Worm (Caenorhabditis elegans) whole organism, L2 larva: ENCODE results near the gene W06G6.20.

Experiments
- R02D3.7 ChIP-seq: fragments of 150-350 bp; optimal IDR thresholded peaks from 2 replicates; lab custom pipeline; 2014; ENCODE audit warnings: missing biosample characterization, missing genetic modification characterization
- ZK546.5 ChIP-seq: sonication (generic microtip); optimal IDR thresholded peaks from 2 replicates; lab custom pipeline; 2017; ENCODE audit warnings: missing biosample characterization, missing genetic modification characterization
- alr-1 ChIP-seq: fragments of 150-350 bp; optimal IDR thresholded peaks from 2 replicates; lab custom pipeline; 2014; ENCODE audit warnings: missing biosample characterization, missing genetic modification characterization
- aly-2 ChIP-seq: fragments of 150-350 bp; optimal IDR thresholded peaks from 2 replicates; lab custom pipeline; 2014; ENCODE audit warnings: missing biosample characterization, missing genetic modification characterization
- ama-1 ChIP-seq: fragments of 150-350 bp; optimal IDR thresholded peaks from 2 replicates; lab custom pipeline; 2018; ENCODE audit warnings: inconsistent platforms
- ceh-82 ChIP-seq: fragments of 150-350 bp; optimal IDR thresholded peaks from 2 replicates; lab custom pipeline; 2014; ENCODE audit warnings: missing biosample characterization, missing genetic modification characterization
- crh-2 ChIP-seq: sonication (generic microtip); optimal IDR thresholded peaks from 2 replicates; lab custom pipeline; 2017; ENCODE audit warnings: missing biosample characterization, missing genetic modification characterization
- dmd-4 ChIP-seq: sonication (generic microtip); optimal IDR thresholded peaks from 2 replicates; lab custom pipeline; 2017; ENCODE audit warnings: missing biosample characterization, missing genetic modification characterization
- elt-3 ChIP-seq: sonication (generic microtip); optimal IDR thresholded peaks from 2 replicates; lab custom pipeline; 2017; ENCODE audit warnings: missing biosample characterization, missing genetic modification characterization
- fos-1 ChIP-seq: fragments of 150-350 bp; optimal IDR thresholded peaks from 2 replicates; lab custom pipeline; 2014; ENCODE audit warnings: missing biosample characterization, missing genetic modification characterization
- gmeb-1 ChIP-seq: fragments of 150-350 bp; optimal IDR thresholded peaks from 2 replicates; lab custom pipeline; 2014; ENCODE audit warnings: missing biosample characterization, missing genetic modification characterization
- lin-11 ChIP-seq: fragments of 150-350 bp; sonication (generic microtip); optimal IDR thresholded peaks from 2 replicates; lab custom pipeline; 2014; ENCODE audit warnings: missing biosample characterization, missing genetic modification characterization, inconsistent platforms, mixed read lengths
- lin-13 ChIP-seq: fragments of 150-350 bp; optimal IDR thresholded peaks from 2 replicates; lab custom pipeline; 2014; ENCODE audit warnings: missing biosample characterization, missing genetic modification reagents, missing genetic modification characterization
- lin-39 ChIP-seq: fragments of 150-350 bp; optimal IDR thresholded peaks from 2 replicates; lab custom pipeline; 2014; ENCODE audit warnings: missing biosample characterization, missing genetic modification reagents, missing genetic modification characterization
- lsy-2 ChIP-seq, 2 experiments: fragments of 150-350 bp in 1 of 2; sonication (generic microtip) in 1 of 2; optimal IDR thresholded peaks; 2 replicates each; lab custom pipeline; 2014 to 2017; ENCODE audit warnings: missing biosample characterization in 2 of 2, missing genetic modification characterization in 2 of 2
- mab-5 ChIP-seq: fragments of 150-350 bp; optimal IDR thresholded peaks from 2 replicates; lab custom pipeline; 2014; ENCODE audit warnings: missing biosample characterization, missing genetic modification characterization
- mbf-1 ChIP-seq: sonication (generic microtip); optimal IDR thresholded peaks from 2 replicates; lab custom pipeline; 2017; ENCODE audit warnings: missing biosample characterization, missing genetic modification characterization
- nhr-10 ChIP-seq: sonication (generic microtip); optimal IDR thresholded peaks from 2 replicates; lab custom pipeline; 2017; ENCODE audit warnings: missing biosample characterization, missing genetic modification characterization
- nhr-11 ChIP-seq: fragments of 150-350 bp; optimal IDR thresholded peaks from 2 replicates; lab custom pipeline; 2014; ENCODE audit warnings: missing biosample characterization, missing genetic modification characterization
- nhr-12 ChIP-seq: fragments of 150-350 bp; optimal IDR thresholded peaks from 2 replicates; lab custom pipeline; 2014; ENCODE audit warnings: missing biosample characterization, missing genetic modification characterization
- nhr-23 ChIP-seq: fragments of 150-350 bp; optimal IDR thresholded peaks from 2 replicates; lab custom pipeline; 2014; ENCODE audit warnings: missing biosample characterization, missing genetic modification reagents, missing genetic modification characterization
- nhr-237 ChIP-seq: fragments of 150-350 bp; optimal IDR thresholded peaks from 2 replicates; lab custom pipeline; 2014; ENCODE audit warnings: missing biosample characterization, missing genetic modification characterization
- nhr-25 ChIP-seq: fragments of 150-350 bp; sonication (generic microtip); optimal IDR thresholded peaks from 3 replicates; lab custom pipeline; 2014; ENCODE audit warnings: missing biosample characterization, missing genetic modification characterization
- nhr-6 ChIP-seq: fragments of 150-350 bp; optimal IDR thresholded peaks from 2 replicates; lab custom pipeline; 2014; ENCODE audit warnings: missing biosample characterization, missing genetic modification characterization
- peb-1 ChIP-seq: fragments of 150-350 bp; optimal IDR thresholded peaks from 2 replicates; lab custom pipeline; 2014; ENCODE audit warnings: missing biosample characterization, missing genetic modification characterization
- sem-4 ChIP-seq: fragments of 150-350 bp; optimal IDR thresholded peaks from 2 replicates; lab custom pipeline; 2014; ENCODE audit warnings: missing biosample characterization, missing genetic modification reagents, missing genetic modification characterization
- skn-1 ChIP-seq: sonication (generic microtip); optimal IDR thresholded peaks from 2 replicates; lab custom pipeline; 2017; ENCODE audit warnings: missing biosample characterization, missing genetic modification characterization
- sma-9 ChIP-seq, 2 experiments: fragments of 150-350 bp in 1 of 2; sonication (generic microtip) in 1 of 2; optimal IDR thresholded peaks; 2 replicates each; lab custom pipeline; 2014 to 2016; ENCODE audit warnings: missing genetic modification characterization in 2 of 2, mild to moderate bottlenecking in 1 of 2, missing biosample characterization in 1 of 2, missing compliant biosample characterization in 1 of 2, missing genetic modification reagents in 1 of 2, moderate library complexity in 1 of 2
- snpc-4 ChIP-seq: fragments of 150-350 bp; optimal IDR thresholded peaks from 2 replicates; lab custom pipeline; 2014; ENCODE audit warnings: missing biosample characterization, missing genetic modification characterization
- unc-39 ChIP-seq: fragments of 150-350 bp; optimal IDR thresholded peaks from 2 replicates; lab custom pipeline; 2014; ENCODE audit warnings: missing biosample characterization, missing genetic modification characterization
- unc-55 ChIP-seq: fragments of 150-350 bp; sonication (generic microtip); optimal IDR thresholded peaks from 3 replicates; lab custom pipeline; 2014; ENCODE audit warnings: missing biosample characterization, missing genetic modification reagents, missing genetic modification characterization
- zag-1 ChIP-seq: fragments of 150-350 bp; optimal IDR thresholded peaks from 2 replicates; lab custom pipeline; 2014; ENCODE audit warnings: missing biosample characterization, missing genetic modification characterization
- ztf-1 ChIP-seq: fragments of 200-800 bp; sonication (Bioruptor generic); conservative IDR thresholded peaks from 2 replicates; pipeline ENCODE4 v1.3.6; 2022; ENCODE audit warnings: missing genetic modification characterization, missing compliant biosample characterization
- ztf-4 ChIP-seq: fragments of 150-350 bp; optimal IDR thresholded peaks from 2 replicates; lab custom pipeline; 2014; ENCODE audit warnings: missing biosample characterization, missing genetic modification characterization

W06G6.20 gene

ce11 chrV:16648317-16649018 is at the start of gene W06G6.20:
Gene W06G6.20, minus strand, starts transcription at chrV:16648367.
- no peak for TF ChIP-seq mab-5
- no peak for TF ChIP-seq elt-3 (tag; lab: Kevin White, UChicago)
- TF ChIP-seq nhr-10: no peak
- no peak for TF ChIP-seq fos-1 (tag; lab: Kevin White, UChicago)
- no peak for TF ChIP-seq snpc-4 (tag; lab: Kevin White, UChicago)
- TF ChIP-seq lsy-2 (tag; optimal IDR thresholded peaks at IDR 0.05; lab: Kevin White, UChicago): no peak
- TF ChIP-seq zag-1 (tag; lab: Kevin White, UChicago): no peak
- TF ChIP-seq crh-2 (tag; lab: Kevin White, UChicago): no peak
- TF ChIP-seq nhr-12 (tag; lab: Kevin White, UChicago): no peak
- no peak for TF ChIP-seq ZK546.5 (tag; lab: Kevin White, UChicago)
- no peak for TF ChIP-seq sma-9 (GFP tag; optimal IDR thresholded peaks at IDR 0.05; lab: Kevin White, UChicago)
- TF ChIP-seq sma-9 (tag; optimal IDR thresholded peaks at IDR 0.05; lab: Kevin White, UChicago): no peak
- TF ChIP-seq unc-55 (GFP tag; lab: Kevin White, UChicago): no peak
- TF ChIP-seq R02D3.7 (tag; lab: Kevin White, UChicago): no peak
- no peak for TF ChIP-seq nhr-237 (tag; lab: Kevin White, UChicago)
- no peak for TF ChIP-seq skn-1 (tag; lab: Kevin White, UChicago)
- no peak for TF ChIP-seq lin-39
- TF ChIP-seq, all 48 proteins: peak for 0

- TF ChIP-seq nhr-25 (tag; lab: Kevin White, UChicago): no peak
- no peak for TF ChIP-seq skn-1 (tag; lab: Kevin White, UChicago)
- TF ChIP-seq lin-11 (tag; lab: Kevin White, UChicago): no peak
- no peak for TF ChIP-seq peb-1 (tag; lab: Kevin White, UChicago)
- TF ChIP-seq unc-39 (tag; lab: Kevin White, UChicago): no peak
- no peak for TF ChIP-seq ztf-4 (tag; lab: Kevin White, UChicago)
These were observed 49.0 kb upstream of the W06G6.20 start, which contains the start of gene srw-41 for ce11 chrV:16697178-16697577. Gene srw-41, plus strand, starts transcription at chrV:16697478.

ce11 chrV:16695499-16695898 is 47.3 kb upstream of the W06G6.20 start:
- no peak for TF ChIP-seq ceh-82 (tag; lab: Kevin White, UChicago)

ce11 chrV:16694538-16694937 is 46.4 kb upstream of the W06G6.20 start, which contains the start of gene srz-101:
Gene srz-101, plus strand, starts transcription at chrV:16694838.
- TF ChIP-seq unc-55 (GFP tag; lab: Kevin White, UChicago) (no peak), sem-4 (tag; lab: Kevin White, UChicago) (no peak), gmeb-1 (tag; lab: Kevin White, UChicago) (no peak), elt-3 (tag; lab: Kevin White, UChicago) (no peak), nhr-23 (tag; lab: Kevin White, UChicago) (no peak), aly-2 (tag; lab: Kevin White, UChicago) (no peak), nhr-6 (no peak), lin-13 (GFP tag; lab: Kevin White, UChicago) (no peak), snpc-4 (tag; lab: Kevin White, UChicago) (no peak), alr-1 (tag; lab: Kevin White, UChicago) (no peak), dmd-4 (tag; lab: Kevin White, UChicago) (no peak), sma-9 (GFP tag; optimal IDR thresholded peaks at IDR 0.05; lab: Kevin White, UChicago) (no peak), sma-9 (tag; optimal IDR thresholded peaks at IDR 0.05; lab: Kevin White, UChicago) (no peak), ama-1 (lab: Kevin White, UChicago) (no peak)

ce11 chrV:16693732-16694131 is 45.6 kb upstream of the W06G6.20 start, which contains the start of gene srw-42:
Gene srw-42, minus strand, starts transcription at chrV:16693832.
- TF ChIP-seq crh-2 (tag; lab: Kevin White, UChicago) (no peak), mbf-1 (tag; lab: Kevin White, UChicago) (no peak), dmd-4 (tag; lab: Kevin White, UChicago) (no peak), mab-5 (no peak), ztf-1 (GFP tag; lab: Robert Waterston, UW) (no peak), nhr-12 (tag; lab: Kevin White, UChicago) (no peak), nhr-11 (tag; lab: Kevin White, UChicago) (no peak)
